Worm (Caenorhabditis elegans): ENCODE measurements around the gene T04C12.33.

DNA sequence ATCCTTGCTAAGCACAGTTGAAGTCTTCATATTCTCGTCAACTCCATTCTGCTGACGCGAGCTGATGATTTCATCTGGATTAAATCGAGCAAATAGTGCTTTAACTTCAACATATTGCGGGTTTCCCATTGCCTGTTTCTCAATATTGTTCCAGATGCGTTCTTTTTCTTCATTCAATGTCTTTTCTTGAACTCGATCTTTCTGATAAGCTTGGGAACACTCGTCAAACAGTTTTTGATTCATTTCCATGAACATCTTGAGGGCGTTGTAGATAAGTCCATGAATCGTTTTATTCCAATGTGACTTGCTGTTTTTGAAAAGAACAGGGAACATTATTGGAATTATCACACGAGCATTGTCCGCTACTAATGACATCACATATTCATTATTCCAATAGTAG, 24.3 kb upstream of the T04C12.33 start:
- TF ChIP-seq him-1 (tag; optimal IDR thresholded peaks at IDR 0.05) (no peak), W03F9.2 (tag; optimal IDR thresholded peaks at IDR 0.05) (no peak)

All from whole organism, L4/young adult.